Worm (Caenorhabditis elegans) whole organism, young adult: ENCODE results near the gene F21C10.1.

ENCODE experiments used
- ama-1 ChIP-seq, 3 experiments: fragments of 150-350 bp in 1 of 3; sonication (generic microtip) in 2 of 3; optimal IDR thresholded peaks; 2 replicates each; lab custom pipeline; 2014 to 2018; ENCODE audit warnings: missing biosample characterization in 2 of 3, missing genetic modification characterization in 2 of 3, missing genetic modification reagents in 2 of 3
- atf-7 ChIP-seq: sonication (generic microtip); optimal IDR thresholded peaks from 2 replicates; lab custom pipeline; 2017; ENCODE audit warnings: mild to moderate bottlenecking, missing genetic modification characterization, missing compliant biosample characterization
- pbrm-1 ChIP-seq: fragments of 200-800 bp; sonication (Bioruptor generic); IDR thresholded peaks from 2 replicates; pipeline ENCODE4 v1.3.6; 2022; ENCODE audit warnings: missing genetic modification reagents, missing genetic modification characterization, missing compliant biosample characterization
- snpc-4 ChIP-seq, 5 experiments: fragments of 150-350 bp in 1 of 5; sonication (generic microtip) in 4 of 5; optimal IDR thresholded peaks; 2 replicates each; lab custom pipeline; 2014 to 2018; ENCODE audit warnings: missing genetic modification characterization in 5 of 5, missing biosample characterization in 3 of 5, antibody characterized with exemption in 2 of 5, mild to moderate bottlenecking in 2 of 5, missing compliant biosample characterization in 2 of 5, missing genotype in 2 of 5, moderate library complexity in 2 of 5, missing genetic modification reagents in 1 of 5
- tlf-1 ChIP-seq: fragments of 200-800 bp; sonication (Bioruptor generic); optimal IDR thresholded peaks from 2 replicates; lab custom pipeline; 2018; ENCODE audit warnings: mild to moderate bottlenecking, missing genetic modification characterization, missing compliant biosample characterization
- unc-62 ChIP-seq: fragments of 150-350 bp; optimal IDR thresholded peaks from 2 replicates; lab custom pipeline; 2014; ENCODE audit warnings: missing biosample characterization, missing genetic modification reagents, missing genetic modification characterization
- ztf-28 ChIP-seq: fragments of 200-800 bp; sonication (Bioruptor generic); IDR thresholded peaks from 2 replicates; pipeline ENCODE4 v1.3.6; 2022; ENCODE audit warnings: missing genetic modification reagents, missing genetic modification characterization, missing compliant biosample characterization

DNA sequence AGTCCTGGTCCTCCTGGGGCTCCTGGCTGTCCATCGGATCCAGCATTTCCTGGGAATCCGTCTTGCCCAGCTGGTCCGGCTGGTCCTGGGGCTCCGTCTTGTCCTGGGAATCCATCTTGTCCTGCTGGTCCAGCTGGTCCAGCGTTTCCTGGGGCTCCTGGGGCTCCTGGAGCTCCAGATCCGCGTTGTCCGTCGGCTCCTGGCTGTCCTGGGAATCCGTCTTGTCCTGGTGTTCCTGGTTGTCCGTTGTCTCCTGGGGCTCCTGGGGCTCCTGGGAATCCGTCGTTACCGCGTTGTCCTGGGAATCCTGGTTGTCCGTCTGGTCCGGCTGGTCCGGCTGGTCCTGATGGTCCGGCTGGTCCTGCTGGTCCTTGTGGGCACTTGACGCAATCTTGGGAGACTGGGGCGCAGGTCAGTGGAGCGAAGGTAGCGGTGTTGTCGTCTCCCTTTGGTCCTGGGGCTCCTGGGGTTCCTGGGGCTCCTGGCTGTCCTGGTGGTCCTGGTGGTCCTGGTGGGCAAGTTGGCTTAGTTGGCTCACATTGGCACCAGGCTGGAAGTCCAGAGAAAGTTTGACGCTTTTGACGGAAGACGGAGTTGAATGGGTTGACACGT lies 30.1 kb downstream of the F21C10.1 start:
- TF ChIP-seq ama-1 (optimal IDR thresholded peaks at IDR 0.05; lab: Kevin White, UChicago) (no peak), ama-1 (GFP tag; optimal IDR thresholded peaks at IDR 0.05; lab: Kevin White, UChicago) (no peak), pbrm-1 (no peak), snpc-4 (GFP tag; optimal IDR thresholded peaks at IDR 0.05; lab: Kevin White, UChicago) (no peak), snpc-4 (tag; optimal IDR thresholded peaks at IDR 0.05; lab: Kevin White, UChicago) (no peak), tlf-1 (GFP tag; lab: Kevin White, UChicago) (no peak), unc-62 (no peak), atf-7 (tag; lab: Kevin White, UChicago) (no peak), ztf-28 (GFP tag; lab: Robert Waterston, UW) (0 out of 2 replicates have a peak, but pooled peaks have one; percentile 29)
